Fruit fly (Drosophila melanogaster) Kc167 (cell line): ENCODE data around the gene CG2962.

ENCODE experiments used
- Myc ChIP-seq: fragments of >200 bp; optimal IDR thresholded peaks from 2 replicates; lab custom pipeline; 2017; ENCODE audit warnings: missing external identifiers
- Sin3A ChIP-seq: fragments of >200 bp; optimal IDR thresholded peaks from 2 replicates; lab custom pipeline; 2018; ENCODE audit warnings: missing external identifiers
- h ChIP-seq: fragments of >200 bp; optimal IDR thresholded peaks from 3 replicates; lab custom pipeline; 2018; ENCODE audit warnings: missing external identifiers
- insv ChIP-seq: fragments of >200 bp; optimal IDR thresholded peaks from 3 replicates; lab custom pipeline; 2018; ENCODE audit warnings: missing external identifiers
- psq ChIP-seq: fragments of >200 bp; optimal IDR thresholded peaks from 2 replicates; lab custom pipeline; 2017; ENCODE audit warnings: missing external identifiers
- ttk ChIP-seq: sonication (Bioruptor generic); optimal IDR thresholded peaks from 2 replicates; lab custom pipeline; 2017; ENCODE audit warnings: missing external identifiers

The CG2962 gene

dm6 chrX:10244763-10245162, 28.3 kb upstream of the CG2962 start:
- TF ChIP-seq psq (lab: Kevin White, UChicago) = no peak
- no peak for TF ChIP-seq ttk

dm6 chrX:10243540-10243939, 27.1 kb upstream of the CG2962 start:
- TF ChIP-seq insv (lab: Kevin White, UChicago) (no peak), psq (lab: Kevin White, UChicago) (no peak), h (lab: Kevin White, UChicago) (no peak), Sin3A (lab: Kevin White, UChicago) (no peak), Myc (lab: Kevin White, UChicago) (no peak), ttk (no peak)

- TF ChIP-seq ttk (no peak), insv (lab: Kevin White, UChicago) (no peak), psq (lab: Kevin White, UChicago) (no peak), Myc (lab: Kevin White, UChicago) (no peak), h (lab: Kevin White, UChicago) (no peak), Sin3A (lab: Kevin White, UChicago) (no peak)
Observed at dm6 chrX:10242883-10243282, 26.4 kb upstream of the CG2962 start.

dm6 chrX:10241919-10242318, 25.5 kb upstream of the CG2962 start:
- TF ChIP-seq insv (lab: Kevin White, UChicago) (no peak), Sin3A (lab: Kevin White, UChicago) (no peak), psq (lab: Kevin White, UChicago) (no peak), ttk (no peak), h (lab: Kevin White, UChicago) (no peak), Myc (lab: Kevin White, UChicago) (no peak)

dm6 chrX:10234024-10234520, 17.6 kb upstream of the CG2962 start:
- TF ChIP-seq Myc (lab: Kevin White, UChicago) = no peak
- TF ChIP-seq Sin3A (lab: Kevin White, UChicago) = no peak
- no peak for TF ChIP-seq h (lab: Kevin White, UChicago)
- TF ChIP-seq insv (lab: Kevin White, UChicago) = no peak
- no peak for TF ChIP-seq psq (lab: Kevin White, UChicago)
- no peak for TF ChIP-seq ttk

dm6 chrX:10233065-10233464, 16.6 kb upstream of the CG2962 start, which contains the start of gene CG2961:
Gene CG2961, minus strand, starts transcription at chrX:10233080.
- TF ChIP-seq insv (lab: Kevin White, UChicago) = no peak
- no peak for TF ChIP-seq psq (lab: Kevin White, UChicago)
- no peak for TF ChIP-seq h (lab: Kevin White, UChicago)
- no peak for TF ChIP-seq Sin3A (lab: Kevin White, UChicago)
- no peak for TF ChIP-seq ttk

dm6 chrX:10232497-10232896, 16.1 kb upstream of the CG2962 start:
- no peak for TF ChIP-seq h (lab: Kevin White, UChicago)
- no peak for TF ChIP-seq ttk
- no peak for TF ChIP-seq psq (lab: Kevin White, UChicago)
- no peak for TF ChIP-seq insv (lab: Kevin White, UChicago)
- TF ChIP-seq Sin3A (lab: Kevin White, UChicago) = no peak
- no peak for TF ChIP-seq Myc (lab: Kevin White, UChicago)

- TF ChIP-seq insv (lab: Kevin White, UChicago) (no peak), h (lab: Kevin White, UChicago) (no peak), Sin3A (lab: Kevin White, UChicago) (no peak), ttk (no peak), psq (lab: Kevin White, UChicago) (no peak), Myc (lab: Kevin White, UChicago) (no peak)
Observed at dm6 chrX:10219955-10220354, 3.5 kb upstream of the CG2962 start, which contains the start of gene CG34408. Gene CG34408, plus strand, starts transcription at chrX:10220110.

- no peak for TF ChIP-seq Myc (lab: Kevin White, UChicago)
- TF ChIP-seq insv (lab: Kevin White, UChicago) = no peak
- no peak for TF ChIP-seq h (lab: Kevin White, UChicago)
- no peak for TF ChIP-seq psq (lab: Kevin White, UChicago)
- no peak for TF ChIP-seq ttk
- TF ChIP-seq Sin3A (lab: Kevin White, UChicago) = no peak
Observed at dm6 chrX:10219039-10219438, 2.6 kb upstream of the CG2962 start, which contains the start of gene CG15308. Gene CG15308, minus strand, starts transcription at chrX:10219139.

- no peak for TF ChIP-seq Myc (lab: Kevin White, UChicago)
- TF ChIP-seq ttk = no peak
- no peak for TF ChIP-seq insv (lab: Kevin White, UChicago)
- TF ChIP-seq psq (lab: Kevin White, UChicago) = no peak
Observed at dm6 chrX:10212687-10213329, 3.6 kb downstream of the CG2962 start, which contains the start of gene ATPsyndelta. Gene ATPsyndelta, plus strand, starts transcription at chrX:10212970.

dm6 chrX:10212118-10212517, 4.3 kb downstream of the CG2962 start, which contains the start of gene Ypel:
Gene Ypel, minus strand, starts transcription at chrX:10212374.
- TF ChIP-seq h (lab: Kevin White, UChicago) (no peak), Sin3A (lab: Kevin White, UChicago) (no peak), psq (lab: Kevin White, UChicago) (no peak), ttk (no peak), insv (lab: Kevin White, UChicago) (no peak), Myc (lab: Kevin White, UChicago) (no peak)
